Worm (Caenorhabditis elegans): ENCODE measurements around the gene jip-1.

- TF ChIP-seq W03F9.2 (tag; optimal IDR thresholded peaks at IDR 0.05) (no peak), dao-5 (tag; optimal IDR thresholded peaks at IDR 0.05) (no peak)
These were observed 31.1 kb downstream of the jip-1 start, which contains the start of gene C13A10.2 for ce11 chrII:1357905-1358304.
